Fruit fly (Drosophila melanogaster) whole organism, adult: Measurements from ENCODE around the gene Npc2d.

Experiments used
- CG11617 ChIP-seq: fragments of 200-800 bp; sonication (Bioruptor generic); optimal IDR thresholded peaks from 2 replicates; lab custom pipeline; 2017; ENCODE audit warnings: mild to moderate bottlenecking, missing biosample characterization, missing genetic modification reagents, missing genetic modification characterization
- CG12768 ChIP-seq: fragments of 200-800 bp; sonication (Bioruptor generic); optimal IDR thresholded peaks from 2 replicates; lab custom pipeline; 2017; ENCODE audit warnings: missing biosample characterization, missing genetic modification characterization, mild to moderate bottlenecking, moderate library complexity, missing genetic modification reagents
- CG14711 ChIP-seq: fragments of 200-800 bp; sonication (Bioruptor generic); optimal IDR thresholded peaks from 2 replicates; lab custom pipeline; 2018; ENCODE audit warnings: missing biosample characterization, mild to moderate bottlenecking, missing genetic modification characterization, moderate library complexity
- CG1620 ChIP-seq: fragments of 200-800 bp; sonication (Bioruptor generic); optimal IDR thresholded peaks from 2 replicates; lab custom pipeline; 2016; ENCODE audit warnings: missing biosample characterization, missing genetic modification characterization
- CG33017 ChIP-seq: fragments of 200-800 bp; sonication (Bioruptor generic); optimal IDR thresholded peaks from 2 replicates; lab custom pipeline; 2018; ENCODE audit warnings: missing biosample characterization, mild to moderate bottlenecking, missing genetic modification characterization, moderate library complexity
- CG5204 ChIP-seq: fragments of 200-800 bp; sonication (Bioruptor generic); optimal IDR thresholded peaks from 2 replicates; lab custom pipeline; 2016; ENCODE audit warnings: missing biosample characterization, missing genetic modification characterization
- CG7045 ChIP-seq: fragments of 200-800 bp; sonication (Bioruptor generic); optimal IDR thresholded peaks from 2 replicates; lab custom pipeline; 2017; ENCODE audit warnings: missing biosample characterization, mild to moderate bottlenecking, missing genetic modification characterization
- CG7101 ChIP-seq: fragments of 200-800 bp; sonication (Bioruptor generic); optimal IDR thresholded peaks from 2 replicates; lab custom pipeline; 2018; ENCODE audit warnings: missing biosample characterization, mild to moderate bottlenecking, missing genetic modification characterization, moderate library complexity
- Clk ChIP-seq: fragments of 200-800 bp; sonication (Bioruptor generic); optimal IDR thresholded peaks from 2 replicates; lab custom pipeline; 2017; ENCODE audit warnings: missing biosample characterization, missing genetic modification characterization
- Crg-1 ChIP-seq: fragments of 200-800 bp; sonication (Bioruptor generic); optimal IDR thresholded peaks from 2 replicates; lab custom pipeline; 2016; ENCODE audit warnings: missing biosample characterization, missing genetic modification characterization
- Hr96 ChIP-seq: fragments of 200-800 bp; sonication (Bioruptor generic); optimal IDR thresholded peaks from 2 replicates; lab custom pipeline; 2016; ENCODE audit warnings: missing biosample characterization, missing genetic modification characterization
- Mnt ChIP-seq: fragments of 200-800 bp; sonication (Bioruptor generic); optimal IDR thresholded peaks from 2 replicates; lab custom pipeline; 2016; ENCODE audit warnings: missing biosample characterization, mild to moderate bottlenecking, missing genetic modification characterization
- bab1 ChIP-seq: fragments of 200-800 bp; sonication (Bioruptor generic); optimal IDR thresholded peaks from 3 replicates; lab custom pipeline; 2019; ENCODE audit warnings: missing biosample characterization, mild to moderate bottlenecking, missing genetic modification characterization, moderate library complexity
- cic ChIP-seq: fragments of 200-800 bp; sonication (Bioruptor generic); optimal IDR thresholded peaks from 2 replicates; lab custom pipeline; 2017; ENCODE audit warnings: missing biosample characterization, mild to moderate bottlenecking, missing genetic modification characterization, moderate library complexity
- cnc ChIP-seq, 2 experiments: fragments of >200 bp; optimal IDR thresholded peaks; 2 replicates each; lab custom pipeline; 2017
- kay ChIP-seq: fragments of 200-800 bp; sonication (Bioruptor generic); peaks from one replicate; lab custom pipeline; 2016; ENCODE audit warnings: missing biosample characterization, missing genetic modification characterization, borderline replicate concordance
- ovo ChIP-seq: fragments of 200-800 bp; sonication (Bioruptor generic); optimal IDR thresholded peaks from 2 replicates; lab custom pipeline; 2016; ENCODE audit warnings: missing biosample characterization, missing genetic modification characterization
- pad ChIP-seq: fragments of 200-800 bp; sonication (Bioruptor generic); optimal IDR thresholded peaks from 3 replicates; lab custom pipeline; 2017; ENCODE audit warnings: missing biosample characterization, missing genetic modification characterization, mild to moderate bottlenecking, moderate library complexity, missing genetic modification reagents
- tj ChIP-seq: fragments of 200-800 bp; sonication (Bioruptor generic); optimal IDR thresholded peaks from 3 replicates; lab custom pipeline; 2017; ENCODE audit warnings: missing biosample characterization, mild to moderate bottlenecking, missing genetic modification characterization, moderate library complexity
- toe ChIP-seq: fragments of 200-800 bp; sonication (Bioruptor generic); optimal IDR thresholded peaks from 2 replicates; lab custom pipeline; 2016; ENCODE audit warnings: missing biosample characterization, missing genetic modification characterization

Npc2d gene

dm6 chr3R:10052695-10053382 is 3.0 kb downstream of the Npc2d start, which contains the start of the genes Fancl and Npc2e:
Gene Fancl (minus strand): TSS chr3R:10052869.
Gene Npc2e (plus strand): TSS chr3R:10053332.
- TF ChIP-seq CG5204 (GFP tag; lab: Kevin White, UChicago) (no peak), CG1620 (no peak), cic (no peak), CG7101 (no peak), bab1 (no peak), Clk (GFP tag; lab: Kevin White, UChicago) (no peak), Hr96 (GFP tag; lab: Kevin White, UChicago) (no peak), Mnt (GFP tag; lab: Kevin White, UChicago) (no peak), Crg-1 (GFP tag; lab: Kevin White, UChicago) (no peak), kay (GFP tag; lab: Kevin White, UChicago) (no peak), pad (no peak), ovo (GFP tag; lab: Kevin White, UChicago) (no peak), CG12768 (GFP tag; lab: Kevin White, UChicago) (no peak), CG33017 (no peak)

- peak; percentile 23 for TF ChIP-seq Mnt (GFP tag; lab: Kevin White, UChicago)
- TF ChIP-seq CG1620 = peak; percentile 45
- no peak for TF ChIP-seq Hr96 (GFP tag; lab: Kevin White, UChicago)
- TF ChIP-seq CG12768 (GFP tag; lab: Kevin White, UChicago) = peak; percentile 10
- peak; percentile 7 for TF ChIP-seq ovo (GFP tag; lab: Kevin White, UChicago)
- peak; percentile 28 for TF ChIP-seq bab1
- no peak for TF ChIP-seq Clk (GFP tag; lab: Kevin White, UChicago)
- TF ChIP-seq CG11617 = peak; percentile 20
- TF ChIP-seq Crg-1 (GFP tag; lab: Kevin White, UChicago) = peak; percentile 35
- no peak for TF ChIP-seq CG33017
Measured at dm6 chr3R:10048842-10049527, 6.9 kb downstream of the Npc2d start, which contains the start of gene ohgt. Gene ohgt (plus strand): TSS chr3R:10049199.

- TF ChIP-seq Clk (GFP tag; lab: Kevin White, UChicago) = no peak
- no peak for TF ChIP-seq bab1
Measured at dm6 chr3R:10048775-10048841, 7.3 kb downstream of the Npc2d start, which contains the start of gene CG12811. Gene CG12811 (minus strand): TSS chr3R:10048797.

- TF ChIP-seq CG33017 (no peak), cnc (optimal IDR thresholded peaks at IDR 0.05; lab: Kevin White, UChicago) (no peak), tj (GFP tag; lab: Kevin White, UChicago) (no peak), CG5204 (GFP tag; lab: Kevin White, UChicago) (no peak), Crg-1 (GFP tag; lab: Kevin White, UChicago) (no peak), cic (no peak), CG11617 (peak; percentile 56), ovo (GFP tag; lab: Kevin White, UChicago) (no peak), toe (GFP tag; lab: Kevin White, UChicago) (no peak), bab1 (peak; percentile 10), kay (GFP tag; lab: Kevin White, UChicago) (no peak), CG14711 (tag; lab: Kevin White, UChicago) (no peak), Mnt (GFP tag; lab: Kevin White, UChicago) (peak; percentile 4), CG7101 (peak; percentile 38), CG7045 (GFP tag; lab: Kevin White, UChicago) (no peak), pad (peak; percentile 5), CG1620 (no peak), CG12768 (GFP tag; lab: Kevin White, UChicago) (peak; percentile 9), Hr96 (GFP tag; lab: Kevin White, UChicago) (no peak), Clk (GFP tag; lab: Kevin White, UChicago) (no peak)
Measured at dm6 chr3R:10048035-10048774, 7.7 kb downstream of the Npc2d start.

dm6 chr3R:10045343-10045742 is 10.5 kb downstream of the Npc2d start, which contains the start of the genes CG11722 and mtTFB2:
Gene CG11722 (minus strand): TSS chr3R:10045542.
Gene mtTFB2 (plus strand): TSS chr3R:10045574.
- TF ChIP-seq tj (GFP tag; lab: Kevin White, UChicago) (no peak), CG1620 (no peak), CG7045 (GFP tag; lab: Kevin White, UChicago) (no peak), CG12768 (GFP tag; lab: Kevin White, UChicago) (peak; percentile 39), bab1 (peak; percentile 68), kay (GFP tag; lab: Kevin White, UChicago) (no peak), Crg-1 (GFP tag; lab: Kevin White, UChicago) (no peak), CG33017 (peak; percentile 34), CG14711 (tag; lab: Kevin White, UChicago) (peak; percentile 9), Mnt (GFP tag; lab: Kevin White, UChicago) (peak; percentile 2), CG7101 (peak; percentile 29), pad (peak; percentile 21), CG11617 (peak; percentile 36), cic (peak; percentile 9)

- TF ChIP-seq CG33017 = peak; percentile 94
- TF ChIP-seq Mnt (GFP tag; lab: Kevin White, UChicago) = peak; percentile 36
- no peak for TF ChIP-seq toe (GFP tag; lab: Kevin White, UChicago)
- TF ChIP-seq Crg-1 (GFP tag; lab: Kevin White, UChicago) = peak; percentile 75
- peak; percentile 19 for TF ChIP-seq cic
- TF ChIP-seq CG7045 (GFP tag; lab: Kevin White, UChicago) = peak; percentile 87
- TF ChIP-seq ovo (GFP tag; lab: Kevin White, UChicago) = peak; percentile 42
- TF ChIP-seq pad = peak; percentile 67
- peak; percentile 52 for TF ChIP-seq Clk (GFP tag; lab: Kevin White, UChicago)
- TF ChIP-seq bab1 = peak; percentile 76
- TF ChIP-seq CG7101 = peak; percentile 95
- peak; percentile 48 for TF ChIP-seq CG1620
- TF ChIP-seq CG14711 (tag; lab: Kevin White, UChicago) = peak; percentile 91
- no peak for TF ChIP-seq cnc (optimal IDR thresholded peaks at IDR 0.05; lab: Kevin White, UChicago)
- TF ChIP-seq CG12768 (GFP tag; lab: Kevin White, UChicago) = peak; percentile 75
- TF ChIP-seq CG5204 (GFP tag; lab: Kevin White, UChicago) = no peak
- TF ChIP-seq tj (GFP tag; lab: Kevin White, UChicago) = peak; percentile 53
- no peak for TF ChIP-seq Hr96 (GFP tag; lab: Kevin White, UChicago)
- peak; percentile 84 for TF ChIP-seq CG11617
- TF ChIP-seq kay (GFP tag; lab: Kevin White, UChicago) = no peak
Measured at dm6 chr3R:10042664-10043372, 13.1 kb downstream of the Npc2d start, which contains the start of the genes Mical and CG3909. Gene Mical (minus strand): TSS chr3R:10042895. Gene CG3909 (plus strand): TSS chr3R:10043270.
